Fruit fly (Drosophila melanogaster): Measurements from ENCODE around the gene CG10340.

CG10340 gene

DNA sequence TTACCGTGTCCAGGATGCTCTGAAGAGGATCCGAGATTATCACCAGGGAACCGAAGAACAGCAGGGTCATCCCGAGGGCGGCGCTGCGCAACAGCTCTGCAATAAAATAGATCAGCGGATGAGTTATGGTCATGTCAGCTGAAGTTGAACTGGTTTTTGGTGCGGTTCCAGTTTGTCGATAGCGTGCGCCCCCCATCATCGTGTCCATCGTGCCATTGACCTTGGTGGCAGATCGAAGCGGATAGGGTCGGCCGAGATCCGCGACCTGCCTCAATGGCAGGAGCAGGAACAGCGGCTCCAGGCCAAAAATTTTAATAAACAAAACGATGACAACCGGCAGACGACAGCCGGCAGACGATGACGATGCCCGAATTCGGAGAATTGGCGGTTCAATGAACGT is 14.5 kb downstream of the CG10340 start (continued):
- TF ChIP-seq CG18599 (GFP tag; optimal IDR thresholded peaks at IDR 0.05) (no peak), mam (GFP tag; optimal IDR thresholded peaks at IDR 0.05) (no peak), chif (GFP tag; optimal IDR thresholded peaks at IDR 0.05) (no peak), slbo (GFP tag; IDR thresholded peaks at IDR 0.05) (no peak)

DNA sequence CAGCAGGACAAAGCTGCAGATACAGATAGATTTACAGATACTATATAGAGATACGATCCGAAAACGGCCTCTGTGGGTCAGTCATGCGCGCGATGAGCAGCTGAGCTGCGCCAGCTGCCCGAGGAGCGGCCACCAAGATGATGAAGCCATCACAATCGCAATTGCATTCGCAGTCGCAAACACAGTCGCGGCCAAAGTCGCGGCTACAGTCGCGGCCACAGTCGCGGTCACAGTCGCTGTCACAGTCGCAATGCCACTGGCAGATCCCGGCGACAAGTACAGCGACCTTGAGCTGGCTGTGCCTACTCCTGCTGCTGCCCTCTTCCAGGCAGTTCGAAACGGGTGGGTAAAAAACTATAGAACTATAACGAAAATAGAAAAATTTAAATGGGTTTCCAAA is 19.2 kb downstream of the CG10340 start:
- no peak for TF ChIP-seq crp (GFP tag; optimal IDR thresholded peaks at IDR 0.05)
- peak; percentile 66 for TF ChIP-seq h (optimal IDR thresholded peaks at IDR 0.05)
- peak; percentile 36 for TF ChIP-seq Ets65A (GFP tag)
- no peak for TF ChIP-seq nmo (GFP tag; optimal IDR thresholded peaks at IDR 0.05)
- TF ChIP-seq gsb (GFP tag; IDR thresholded peaks at IDR 0.05) = peak; percentile 14; the same call in 1 of the 2 replicates
- no peak for TF ChIP-seq prd (optimal IDR thresholded peaks at IDR 0.05)
- TF ChIP-seq prd (GFP tag; IDR thresholded peaks at IDR 0.05) = 0 out of 3 replicates have a peak, but pooled peaks have one; percentile 18
- TF ChIP-seq CG15073 (GFP tag; optimal IDR thresholded peaks at IDR 0.05) = peak; percentile 99

DNA sequence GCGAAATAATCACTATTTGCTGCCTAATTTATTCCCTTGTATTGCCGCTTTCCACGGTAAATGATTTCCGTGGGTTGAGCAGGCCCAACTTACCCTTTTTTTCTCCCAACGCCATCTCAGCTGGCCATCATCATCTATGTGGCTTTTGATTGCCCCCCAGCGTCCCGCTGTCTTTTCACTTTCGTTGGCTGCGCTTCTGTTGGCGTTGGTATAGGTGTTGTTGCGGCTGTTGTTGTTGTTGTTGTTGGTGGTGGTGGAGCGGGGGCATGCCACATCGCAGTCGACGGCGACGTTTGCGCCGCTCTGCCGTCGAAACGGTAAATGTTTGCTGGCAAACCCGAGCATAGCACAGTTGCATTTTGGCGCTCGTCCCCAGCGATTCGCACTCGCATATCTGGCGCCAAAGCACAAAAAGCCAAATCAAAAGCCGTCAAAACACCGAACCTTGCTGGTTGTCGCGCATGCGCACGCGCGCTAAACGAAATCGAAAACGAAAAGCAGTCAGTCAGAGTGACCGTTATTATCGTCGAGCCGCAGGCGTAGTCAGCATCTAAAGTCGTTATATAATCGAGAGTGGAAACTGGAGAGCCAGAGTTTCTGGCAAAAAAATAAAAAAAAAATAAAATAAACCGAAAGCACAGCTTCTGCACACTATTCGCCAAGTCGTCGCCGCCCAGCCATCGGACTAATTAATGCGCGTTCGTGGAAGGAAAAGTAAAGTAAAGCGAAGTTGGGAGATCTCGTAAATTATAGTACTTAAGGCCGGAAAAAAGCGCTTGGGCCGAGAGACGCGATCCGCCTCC is 19.9 kb downstream of the CG10340 start, which contains the start of gene CG14892:
CG14892 (plus strand) TSS at position 359 of the 803 bp plus-strand sequence.
- TF ChIP-seq tgo (GFP tag; IDR thresholded peaks at IDR 0.05) (no peak), CG4360 (GFP tag; IDR thresholded peaks at IDR 0.05) (peak; percentile 78), Hr39 (optimal IDR thresholded peaks at IDR 0.05) (peak; percentile 94), sr (GFP tag; IDR thresholded peaks at IDR 0.05) (0 out of 3 replicates have a peak, but pooled peaks have one; percentile 28), gsb (GFP tag; IDR thresholded peaks at IDR 0.05) (no peak), YL-1 (GFP tag; optimal IDR thresholded peaks at IDR 0.05) (no peak), Ada2b (GFP tag; IDR thresholded peaks at IDR 0.05) (no peak), CG6854 (GFP tag; optimal IDR thresholded peaks at IDR 0.05) (no peak), bigmax (GFP tag; optimal IDR thresholded peaks at IDR 0.05) (no peak), CG10267 (tag; optimal IDR thresholded peaks at IDR 0.05) (no peak), mam (GFP tag; optimal IDR thresholded peaks at IDR 0.05) (no peak), Xbp1 (GFP tag; optimal IDR thresholded peaks at IDR 0.05) (no peak), CG9932 (GFP tag; IDR thresholded peaks at IDR 0.05) (0 out of 2 replicates have a peak, but pooled peaks have one; percentile 11), Pdp1 (GFP tag; optimal IDR thresholded peaks at IDR 0.05) (peak in 1 of 2 experiments; percentile 82), CG4424 (GFP tag; optimal IDR thresholded peaks at IDR 0.05) (no peak), vfl (GFP tag; optimal IDR thresholded peaks at IDR 0.05) (no peak), crol (GFP tag; IDR thresholded peaks at IDR 0.05) (peak; percentile 23; the same call in 1 of the 2 replicates), CG9215 (GFP tag; IDR thresholded peaks at IDR 0.05) (peak; percentile 22; the same call in 1 of the 2 replicates), CG2889 (GFP tag; IDR thresholded peaks at IDR 0.05) (no peak), CG8388 (GFP tag; optimal IDR thresholded peaks at IDR 0.05) (no peak), pan (optimal IDR thresholded peaks at IDR 0.05) (no peak), pan (GFP tag; optimal IDR thresholded peaks at IDR 0.05 in 1 of 2, IDR thresholded peaks at IDR 0.05 in 1 of 2) (peak in 1 of 2 experiments; percentile 22), rib (GFP tag; IDR thresholded peaks at IDR 0.05) (no peak), repo (GFP tag; optimal IDR thresholded peaks at IDR 0.05) (no peak), Dp (GFP tag; optimal IDR thresholded peaks at IDR 0.05) (no peak), Atf3 (GFP tag; optimal IDR thresholded peaks at IDR 0.05) (no peak), Camta (GFP tag; optimal IDR thresholded peaks at IDR 0.05) (no peak), Sry-δ (GFP tag; optimal IDR thresholded peaks at IDR 0.05) (no peak), CrebB (tag; optimal IDR thresholded peaks at IDR 0.05) (no peak), CkIIα-i1 (GFP tag; IDR thresholded peaks at IDR 0.05) (no peak), Blimp-1 (GFP tag; optimal IDR thresholded peaks at IDR 0.05) (peak; percentile 96), Ets65A (GFP tag) (peak; percentile 58)

Measured in whole organism, embryonic.